Worm (Caenorhabditis elegans) whole organism, L4/young adult: ENCODE measurements around the gene mtch-1.

Experiments used
- W03F9.2 ChIP-seq: fragments of 150-350 bp; optimal IDR thresholded peaks from 2 replicates; lab custom pipeline; 2014; ENCODE audit warnings: missing biosample characterization, missing genetic modification characterization
- dao-5 ChIP-seq: sonication (generic microtip); optimal IDR thresholded peaks from 2 replicates; lab custom pipeline; 2016; ENCODE audit warnings: missing genotype, missing genetic modification characterization, moderate library complexity, missing compliant biosample characterization
- him-1 ChIP-seq: sonication (generic microtip); optimal IDR thresholded peaks from 2 replicates; lab custom pipeline; 2016; ENCODE audit warnings: missing genotype, missing genetic modification reagents, missing genetic modification characterization, missing compliant biosample characterization

Gene mtch-1

DNA sequence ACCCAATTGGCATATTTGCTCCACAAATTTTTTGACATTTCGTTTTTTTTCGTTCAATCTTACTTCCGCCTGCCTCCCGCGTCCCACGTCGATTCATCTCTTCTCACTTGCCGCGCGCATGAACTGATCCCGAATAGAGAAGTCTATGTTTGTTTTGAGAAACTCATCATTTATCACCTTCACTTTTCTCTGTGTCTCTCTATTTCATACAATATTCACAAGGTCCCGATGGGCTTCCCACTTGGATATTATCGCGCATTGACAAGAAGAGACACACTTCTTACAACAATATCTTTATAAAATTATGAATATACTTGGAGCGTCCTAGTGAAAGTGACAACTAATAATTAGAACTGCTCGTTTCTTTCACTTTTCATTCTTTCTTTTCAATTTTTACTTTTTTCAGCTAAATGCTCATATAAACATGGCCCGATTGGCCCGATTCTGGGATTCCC, 15.4 kb downstream of the mtch-1 start, which contains the start of gene insc-1:
insc-1 (plus strand) TSS at position 405 of the 455 bp plus-strand sequence.
- TF ChIP-seq him-1 (no peak), W03F9.2 (tag; lab: Kevin White, UChicago) (no peak), dao-5 (tag; lab: Kevin White, UChicago) (no peak)

DNA sequence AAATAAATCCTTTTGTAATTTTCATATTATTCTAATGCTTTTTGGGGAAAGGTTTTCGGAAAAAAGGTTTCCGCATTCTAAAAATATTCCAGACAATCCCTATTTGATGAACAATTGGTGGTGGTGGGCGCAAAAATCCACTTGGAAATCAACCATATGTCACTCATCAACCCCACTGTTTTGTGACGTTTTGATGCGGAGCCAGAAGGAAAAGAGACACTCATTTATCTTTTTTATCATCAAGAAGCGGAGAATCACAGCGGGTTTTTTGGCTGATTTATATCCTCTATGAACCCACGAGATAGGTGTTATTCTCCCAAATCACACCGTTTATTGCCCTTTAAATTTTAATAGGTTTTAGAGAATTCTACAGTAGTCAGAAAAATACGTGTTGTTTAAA, 16.8 kb downstream of the mtch-1 start:
- no peak for TF ChIP-seq W03F9.2 (tag; lab: Kevin White, UChicago)
- no peak for TF ChIP-seq him-1
- no peak for TF ChIP-seq dao-5 (tag; lab: Kevin White, UChicago)

ce11 chrII:7356773-7357172, 17.2 kb downstream of the mtch-1 start:
- TF ChIP-seq dao-5 (tag; lab: Kevin White, UChicago) = no peak
- TF ChIP-seq W03F9.2 (tag; lab: Kevin White, UChicago) = no peak
- TF ChIP-seq him-1 = no peak

DNA sequence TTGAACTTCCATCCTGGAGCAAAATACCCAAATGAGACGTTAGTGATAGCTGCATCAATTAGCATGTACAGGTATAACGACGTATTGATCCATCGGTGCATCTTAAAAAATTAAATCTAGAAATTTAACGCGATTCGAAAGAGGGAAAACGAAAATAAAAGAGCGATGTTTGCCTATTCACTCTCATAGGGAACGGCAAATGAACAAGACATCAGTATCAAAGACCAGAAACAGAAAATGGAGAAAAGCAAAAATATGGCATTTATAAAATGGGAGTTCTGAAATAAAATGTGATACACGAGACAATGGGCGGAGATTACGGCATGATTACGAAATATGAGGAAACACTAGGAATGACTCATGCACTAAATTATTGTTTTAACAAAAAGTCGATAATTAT, 17.6 kb downstream of the mtch-1 start, which contains the start of gene haf-2:
haf-2 (minus strand) TSS at position 101 of the 400 bp plus-strand sequence.
- TF ChIP-seq him-1 = no peak
- TF ChIP-seq W03F9.2 (tag; lab: Kevin White, UChicago) = no peak
- no peak for TF ChIP-seq dao-5 (tag; lab: Kevin White, UChicago)

- no peak for TF ChIP-seq him-1
- no peak for TF ChIP-seq dao-5 (tag; lab: Kevin White, UChicago)
- no peak for TF ChIP-seq W03F9.2 (tag; lab: Kevin White, UChicago)
These were observed 20.9 kb downstream of the mtch-1 start for ce11 chrII:7353027-7353426.

DNA sequence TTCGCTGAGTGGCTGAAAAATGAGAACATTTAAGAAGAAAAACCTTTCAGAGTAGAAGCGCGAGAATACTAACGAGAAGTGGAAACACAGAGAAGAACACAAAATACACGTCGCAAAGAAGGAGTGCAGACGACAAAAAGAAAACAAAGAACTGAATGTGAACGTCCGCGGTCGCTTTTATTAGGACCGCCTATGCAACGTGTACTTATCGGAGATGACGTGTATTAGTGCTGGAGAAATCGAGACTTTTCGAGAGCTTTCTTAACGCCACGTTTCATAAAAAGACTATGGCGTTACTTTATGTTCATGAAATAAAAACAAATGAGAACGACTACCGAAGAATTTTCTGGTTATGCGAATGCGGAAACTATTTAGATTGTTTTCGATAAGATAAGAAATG, 21.5 kb downstream of the mtch-1 start, which contains the start of gene hsp-4:
hsp-4 (minus strand) TSS at position 139 of the 400 bp plus-strand sequence.
- no peak for TF ChIP-seq dao-5 (tag; lab: Kevin White, UChicago)
- no peak for TF ChIP-seq him-1
- no peak for TF ChIP-seq W03F9.2 (tag; lab: Kevin White, UChicago)

ce11 chrII:7348063-7348462, 25.9 kb downstream of the mtch-1 start:
- no peak for TF ChIP-seq dao-5 (tag; lab: Kevin White, UChicago)
- no peak for TF ChIP-seq W03F9.2 (tag; lab: Kevin White, UChicago)
- TF ChIP-seq him-1 = no peak

ce11 chrII:7345858-7346257, 28.1 kb downstream of the mtch-1 start:
- no peak for TF ChIP-seq dao-5 (tag; lab: Kevin White, UChicago)
- no peak for TF ChIP-seq W03F9.2 (tag; lab: Kevin White, UChicago)
- no peak for TF ChIP-seq him-1

ce11 chrII:7343668-7344067, 30.3 kb downstream of the mtch-1 start:
- no peak for TF ChIP-seq W03F9.2 (tag; lab: Kevin White, UChicago)
- no peak for TF ChIP-seq dao-5 (tag; lab: Kevin White, UChicago)
- TF ChIP-seq him-1 = no peak

- TF ChIP-seq dao-5 (tag; lab: Kevin White, UChicago) = no peak
- no peak for TF ChIP-seq him-1
- TF ChIP-seq W03F9.2 (tag; lab: Kevin White, UChicago) = no peak
These were observed 31.1 kb downstream of the mtch-1 start for ce11 chrII:7342884-7343283.

- TF ChIP-seq dao-5 (tag; lab: Kevin White, UChicago) (no peak), W03F9.2 (tag; lab: Kevin White, UChicago) (no peak), him-1 (no peak)
These were observed 32.2 kb downstream of the mtch-1 start for ce11 chrII:7341572-7342303.

- TF ChIP-seq W03F9.2 (tag; lab: Kevin White, UChicago) = no peak
- no peak for TF ChIP-seq him-1
- TF ChIP-seq dao-5 (tag; lab: Kevin White, UChicago) = no peak
These were observed 33.3 kb downstream of the mtch-1 start for ce11 chrII:7340703-7341102.

DNA sequence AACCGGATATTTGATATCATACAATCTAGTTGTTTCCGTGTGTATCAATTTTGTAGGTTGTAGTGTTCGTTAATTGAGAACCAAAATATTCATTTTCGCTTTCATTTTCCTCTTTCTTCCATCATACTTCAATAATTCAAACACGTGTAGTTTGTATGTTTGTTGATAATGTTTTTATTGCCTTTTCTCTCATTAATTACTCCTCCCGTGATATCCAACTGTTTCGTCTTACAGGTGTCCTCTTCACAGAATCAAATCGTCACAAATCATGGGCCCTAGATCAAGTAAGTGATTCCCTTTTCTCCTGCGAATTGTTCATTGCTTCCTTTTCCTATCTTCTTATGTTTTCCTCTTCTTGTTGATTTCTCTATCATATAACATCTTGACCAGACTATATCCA, 35.0 kb downstream of the mtch-1 start, which contains the start of gene nhr-21:
nhr-21 (plus strand) TSS at position 235 of the 400 bp plus-strand sequence.
- TF ChIP-seq W03F9.2 (tag; lab: Kevin White, UChicago) = no peak
- no peak for TF ChIP-seq him-1
- no peak for TF ChIP-seq dao-5 (tag; lab: Kevin White, UChicago)

- TF ChIP-seq dao-5 (tag; lab: Kevin White, UChicago) = no peak
- peak; percentile 54 for TF ChIP-seq W03F9.2 (tag; lab: Kevin White, UChicago)
- TF ChIP-seq him-1 = no peak
These were observed 36.5 kb downstream of the mtch-1 start for ce11 chrII:7337469-7337893.
